Fruit fly (Drosophila melanogaster): ENCODE data around the gene CG32176.

DNA sequence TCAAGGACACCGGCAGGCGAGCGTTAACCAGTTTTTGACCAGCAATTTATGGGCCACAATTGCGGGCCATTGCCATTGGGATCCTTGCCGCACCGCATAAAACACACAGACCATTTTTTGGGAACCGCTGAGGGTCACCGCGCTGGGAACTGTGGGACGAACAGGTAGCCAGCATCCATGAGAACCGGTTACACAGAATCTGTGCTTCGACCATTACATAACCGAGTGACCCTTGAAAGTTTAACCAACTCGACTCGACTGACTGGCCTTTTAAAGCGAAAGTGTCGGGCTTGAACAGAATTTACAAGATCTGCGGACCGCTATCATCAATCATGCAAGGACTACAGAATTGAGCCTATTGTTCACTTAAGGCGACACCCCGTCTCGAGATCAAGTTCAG lies 41.3 kb upstream of the CG32176 start:
- no peak for TF ChIP-seq Snoo (tag; optimal IDR thresholded peaks at IDR 0.05)
- TF ChIP-seq CG4496 (GFP tag; IDR thresholded peaks at IDR 0.05): no peak
- TF ChIP-seq CG12605 (GFP tag; IDR thresholded peaks at IDR 0.05): no peak
- TF ChIP-seq CG8159 (tag; optimal IDR thresholded peaks at IDR 0.05): no peak
